Fruit fly (Drosophila melanogaster): ENCODE results near the gene Tbc1d15-17.

dm6 chr2L:240176-240769 is 33.3 kb downstream of the Tbc1d15-17 start:
- TF ChIP-seq CG7368 (GFP tag; optimal IDR thresholded peaks at IDR 0.05) (no peak), CG6276 (GFP tag; optimal IDR thresholded peaks at IDR 0.05) (no peak)
